Worm (Caenorhabditis elegans) whole organism, early embryonic: ENCODE data around the gene T02G5.15.
A peak's percentile ranks its signal among the peaks of the same experiment; 100 is the strongest.

Experiments
- B0310.2 ChIP-seq: sonication (generic microtip); optimal IDR thresholded peaks from 2 replicates; lab custom pipeline; 2016; ENCODE audit warnings: mild to moderate bottlenecking, missing genetic modification characterization, missing compliant biosample characterization
- F13C5.2 ChIP-seq: sonication (generic microtip); optimal IDR thresholded peaks from 2 replicates; lab custom pipeline; 2017; ENCODE audit warnings: mild to moderate bottlenecking, missing genetic modification characterization, inconsistent platforms, missing compliant biosample characterization
- aly-1 ChIP-seq: sonication (generic microtip); optimal IDR thresholded peaks from 2 replicates; lab custom pipeline; 2016; ENCODE audit warnings: missing genetic modification characterization, missing compliant biosample characterization
- ama-1 ChIP-seq: fragments of 150-350 bp; optimal IDR thresholded peaks from 2 replicates; lab custom pipeline; 2014
- ceh-13 ChIP-seq: fragments of 200-800 bp; sonication (Bioruptor generic); optimal IDR thresholded peaks from 2 replicates; lab custom pipeline; 2018; ENCODE audit warnings: mild to moderate bottlenecking, missing genetic modification characterization, missing compliant biosample characterization
- ceh-36 ChIP-seq: sonication (generic microtip); optimal IDR thresholded peaks from 2 replicates; lab custom pipeline; 2016; ENCODE audit warnings: missing genetic modification characterization, inconsistent platforms, missing compliant biosample characterization
- ets-7 ChIP-seq: sonication (generic microtip); optimal IDR thresholded peaks from 2 replicates; lab custom pipeline; 2016; ENCODE audit warnings: missing genotype, missing genetic modification characterization, missing compliant biosample characterization
- flt-1 ChIP-seq: fragments of 200-800 bp; sonication (Bioruptor generic); IDR thresholded peaks from 2 replicates; pipeline ENCODE4 v1.3.6; 2022; ENCODE audit warnings: missing genetic modification characterization, missing compliant biosample characterization
- hmbx-1 ChIP-seq: sonication (generic microtip); optimal IDR thresholded peaks from 2 replicates; lab custom pipeline; 2016; ENCODE audit warnings: mild to moderate bottlenecking, missing genetic modification characterization, missing compliant biosample characterization
- hmg-4 ChIP-seq: fragments of 200-800 bp; sonication (Bioruptor generic); optimal IDR thresholded peaks from 2 replicates; lab custom pipeline; 2018; ENCODE audit warnings: mild to moderate bottlenecking, missing genetic modification characterization, missing compliant biosample characterization
- hnd-1 ChIP-seq: sonication (generic microtip); optimal IDR thresholded peaks from 2 replicates; lab custom pipeline; 2016; ENCODE audit warnings: missing genetic modification characterization, missing compliant biosample characterization
- pes-1 ChIP-seq: fragments of 200-800 bp; sonication (Bioruptor generic); IDR thresholded peaks from 2 replicates; pipeline ENCODE4 v1.3.6; 2022; ENCODE audit warnings: missing genetic modification reagents, missing genetic modification characterization, missing compliant biosample characterization
- scrt-1 ChIP-seq: fragments of 200-800 bp; sonication (Bioruptor generic); IDR thresholded peaks from 2 replicates; pipeline ENCODE4 v1.3.6; 2022; ENCODE audit warnings: missing genetic modification characterization, missing compliant biosample characterization
- sea-1 ChIP-seq: fragments of 200-800 bp; sonication (Bioruptor generic); conservative IDR thresholded peaks from 2 replicates; pipeline ENCODE4 v1.3.6; 2022; ENCODE audit warnings: missing genetic modification characterization, missing compliant biosample characterization
- tbx-11 ChIP-seq: fragments of 200-800 bp; sonication (Bioruptor generic); IDR thresholded peaks from 2 replicates; pipeline ENCODE4 v1.3.6; 2022; ENCODE audit warnings: missing genetic modification characterization, missing compliant biosample characterization
- tbx-37 ChIP-seq: fragments of 200-800 bp; sonication (Bioruptor generic); conservative IDR thresholded peaks from 2 replicates; pipeline ENCODE4 v1.3.6; 2022; ENCODE audit warnings: missing genetic modification reagents, missing genetic modification characterization, missing compliant biosample characterization
- tra-4 ChIP-seq: sonication (generic microtip); optimal IDR thresholded peaks from 2 replicates; lab custom pipeline; 2017; ENCODE audit warnings: missing genetic modification characterization, missing compliant biosample characterization

The T02G5.15 gene

ce11 chrII:7093339-7093821 is 9.3 kb downstream of the T02G5.15 start, which contains the start of gene T02G5.3:
Gene T02G5.3, plus strand, starts transcription at chrII:7093389.
- TF ChIP-seq tbx-37, result no peak
- peak; percentile 19 for TF ChIP-seq B0310.2
- 0 out of 2 replicates have a peak, but pooled peaks have one; percentile 18 for TF ChIP-seq sea-1
- no peak for TF ChIP-seq ceh-36 (tag; lab: Kevin White, UChicago)

- TF ChIP-seq tbx-11 (GFP tag; lab: Robert Waterston, UW) (no peak), tra-4 (no peak), hmg-4 (GFP tag; lab: Kevin White, UChicago) (no peak), scrt-1 (no peak), aly-1 (tag; lab: Kevin White, UChicago) (no peak), flt-1 (no peak), hmbx-1 (tag; lab: Kevin White, UChicago) (no peak), ceh-36 (tag; lab: Kevin White, UChicago) (no peak), tbx-37 (no peak), pes-1 (GFP tag; lab: Robert Waterston, UW) (no peak), ets-7 (tag; lab: Kevin White, UChicago) (no peak), B0310.2 (no peak), hnd-1 (tag; lab: Kevin White, UChicago) (no peak), sea-1 (no peak), F13C5.2 (tag; lab: Kevin White, UChicago) (no peak)
These were observed 11.8 kb downstream of the T02G5.15 start for ce11 chrII:7095970-7096369.

ce11 chrII:7098578-7098977 is 14.5 kb downstream of the T02G5.15 start, which contains the start of gene mct-5:
Gene mct-5, minus strand, starts transcription at chrII:7098593.
- TF ChIP-seq F13C5.2 (tag; lab: Kevin White, UChicago) (no peak), hmbx-1 (tag; lab: Kevin White, UChicago) (no peak), sea-1 (no peak), ets-7 (tag; lab: Kevin White, UChicago) (no peak), pes-1 (GFP tag; lab: Robert Waterston, UW) (no peak)

DNA sequence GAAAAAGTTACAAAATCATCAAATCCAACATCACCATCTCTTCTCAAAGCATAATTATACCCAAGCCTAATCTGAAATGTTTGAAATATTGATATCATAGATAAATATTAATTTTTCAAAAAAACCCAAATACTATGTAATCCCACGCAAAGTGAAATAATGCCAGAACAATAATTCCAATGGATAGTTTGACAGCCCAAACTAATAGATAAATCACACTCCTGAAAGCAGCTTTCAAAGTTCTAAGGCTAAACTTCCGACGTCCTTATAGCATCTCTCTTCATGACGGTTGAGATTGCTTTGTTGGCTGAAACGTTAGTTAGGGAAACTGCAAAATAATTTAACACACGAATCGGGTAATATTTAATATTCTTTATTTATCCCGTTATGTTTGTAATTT is 15.1 kb downstream of the T02G5.15 start:
- TF ChIP-seq ama-1 (lab: Kevin White, UChicago) (no peak), flt-1 (no peak), tbx-11 (GFP tag; lab: Robert Waterston, UW) (no peak), scrt-1 (no peak), hmbx-1 (tag; lab: Kevin White, UChicago) (no peak), hmg-4 (GFP tag; lab: Kevin White, UChicago) (no peak), hnd-1 (tag; lab: Kevin White, UChicago) (no peak), sea-1 (no peak), ceh-36 (tag; lab: Kevin White, UChicago) (no peak), tbx-37 (no peak)

- TF ChIP-seq aly-1 (tag; lab: Kevin White, UChicago) (no peak), ets-7 (tag; lab: Kevin White, UChicago) (no peak), ama-1 (lab: Kevin White, UChicago) (no peak), scrt-1 (no peak), ceh-13 (GFP tag; lab: Kevin White, UChicago) (no peak), B0310.2 (no peak)
These were observed 16.7 kb downstream of the T02G5.15 start, which contains the start of gene mmaa-1 for ce11 chrII:7100838-7101237. Gene mmaa-1, minus strand, starts transcription at chrII:7101165.

DNA sequence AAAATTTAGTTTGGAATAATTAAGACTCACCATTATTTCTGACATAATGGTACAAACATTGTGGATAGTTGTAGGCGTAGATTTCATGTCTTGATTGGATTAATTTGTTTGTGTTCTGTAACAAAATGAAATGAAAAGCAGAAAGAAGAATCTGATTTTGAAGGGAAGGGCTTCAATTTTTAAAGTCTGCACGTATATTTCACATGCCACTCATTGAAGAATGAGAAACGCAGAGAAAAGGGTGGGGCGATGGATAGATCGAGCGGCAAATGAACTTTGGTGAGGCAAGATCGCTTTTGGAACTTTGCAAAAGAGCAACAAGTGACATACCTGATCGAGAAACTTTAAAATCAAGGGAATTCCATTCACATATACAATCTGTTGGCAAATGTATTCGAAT is 18.2 kb downstream of the T02G5.15 start:
- no peak for TF ChIP-seq flt-1
- no peak for TF ChIP-seq ama-1 (lab: Kevin White, UChicago)
- no peak for TF ChIP-seq hnd-1 (tag; lab: Kevin White, UChicago)
- no peak for TF ChIP-seq tbx-37
- TF ChIP-seq ceh-13 (GFP tag; lab: Kevin White, UChicago), result no peak
- TF ChIP-seq sea-1, result no peak
- TF ChIP-seq ceh-36 (tag; lab: Kevin White, UChicago), result no peak
- no peak for TF ChIP-seq F13C5.2 (tag; lab: Kevin White, UChicago)
- TF ChIP-seq scrt-1, result no peak
- TF ChIP-seq pes-1 (GFP tag; lab: Robert Waterston, UW), result no peak
- no peak for TF ChIP-seq tbx-11 (GFP tag; lab: Robert Waterston, UW)

- TF ChIP-seq hnd-1 (tag; lab: Kevin White, UChicago) (no peak), flt-1 (no peak), ceh-36 (tag; lab: Kevin White, UChicago) (no peak), hmg-4 (GFP tag; lab: Kevin White, UChicago) (no peak), scrt-1 (no peak), tra-4 (no peak), ceh-13 (GFP tag; lab: Kevin White, UChicago) (no peak), tbx-11 (GFP tag; lab: Robert Waterston, UW) (no peak), aly-1 (tag; lab: Kevin White, UChicago) (no peak), ets-7 (tag; lab: Kevin White, UChicago) (no peak), ama-1 (lab: Kevin White, UChicago) (no peak), sea-1 (no peak), pes-1 (GFP tag; lab: Robert Waterston, UW) (no peak)
These were observed 19.0 kb downstream of the T02G5.15 start for ce11 chrII:7103111-7103510.

- TF ChIP-seq tbx-37 (no peak), F13C5.2 (tag; lab: Kevin White, UChicago) (peak; percentile 51), tra-4 (no peak), flt-1 (0 out of 2 replicates have a peak, but pooled peaks have one; percentile 27), scrt-1 (no peak), pes-1 (GFP tag; lab: Robert Waterston, UW) (no peak)
These were observed 20.9 kb downstream of the T02G5.15 start, which contains the start of the genes farl-11 and rpl-33 for ce11 chrII:7104794-7105613. Gene farl-11, minus strand, starts transcription at chrII:7105035. Gene rpl-33, plus strand, starts transcription at chrII:7105563.
